Fruit fly (Drosophila melanogaster) whole organism, adult: Measurements from ENCODE around the gene CenB1A.

ENCODE experiments used
- CG11617 ChIP-seq: fragments of 200-800 bp; sonication (Bioruptor generic); optimal IDR thresholded peaks from 2 replicates; lab custom pipeline; 2017; ENCODE audit warnings: mild to moderate bottlenecking, missing biosample characterization, missing genetic modification reagents, missing genetic modification characterization
- CG12768 ChIP-seq: fragments of 200-800 bp; sonication (Bioruptor generic); optimal IDR thresholded peaks from 2 replicates; lab custom pipeline; 2017; ENCODE audit warnings: missing biosample characterization, missing genetic modification characterization, mild to moderate bottlenecking, moderate library complexity, missing genetic modification reagents
- CG14711 ChIP-seq: fragments of 200-800 bp; sonication (Bioruptor generic); optimal IDR thresholded peaks from 2 replicates; lab custom pipeline; 2018; ENCODE audit warnings: missing biosample characterization, mild to moderate bottlenecking, missing genetic modification characterization, moderate library complexity
- CG1620 ChIP-seq: fragments of 200-800 bp; sonication (Bioruptor generic); optimal IDR thresholded peaks from 2 replicates; lab custom pipeline; 2016; ENCODE audit warnings: missing biosample characterization, missing genetic modification characterization
- CG33017 ChIP-seq: fragments of 200-800 bp; sonication (Bioruptor generic); optimal IDR thresholded peaks from 2 replicates; lab custom pipeline; 2018; ENCODE audit warnings: missing biosample characterization, mild to moderate bottlenecking, missing genetic modification characterization, moderate library complexity
- CG5204 ChIP-seq: fragments of 200-800 bp; sonication (Bioruptor generic); optimal IDR thresholded peaks from 2 replicates; lab custom pipeline; 2016; ENCODE audit warnings: missing biosample characterization, missing genetic modification characterization
- CG7045 ChIP-seq: fragments of 200-800 bp; sonication (Bioruptor generic); optimal IDR thresholded peaks from 2 replicates; lab custom pipeline; 2017; ENCODE audit warnings: missing biosample characterization, mild to moderate bottlenecking, missing genetic modification characterization
- CG7101 ChIP-seq: fragments of 200-800 bp; sonication (Bioruptor generic); optimal IDR thresholded peaks from 2 replicates; lab custom pipeline; 2018; ENCODE audit warnings: missing biosample characterization, mild to moderate bottlenecking, missing genetic modification characterization, moderate library complexity
- Clk ChIP-seq: fragments of 200-800 bp; sonication (Bioruptor generic); optimal IDR thresholded peaks from 2 replicates; lab custom pipeline; 2017; ENCODE audit warnings: missing biosample characterization, missing genetic modification characterization
- Crg-1 ChIP-seq: fragments of 200-800 bp; sonication (Bioruptor generic); optimal IDR thresholded peaks from 2 replicates; lab custom pipeline; 2016; ENCODE audit warnings: missing biosample characterization, missing genetic modification characterization
- Hr96 ChIP-seq: fragments of 200-800 bp; sonication (Bioruptor generic); optimal IDR thresholded peaks from 2 replicates; lab custom pipeline; 2016; ENCODE audit warnings: missing biosample characterization, missing genetic modification characterization
- Mnt ChIP-seq: fragments of 200-800 bp; sonication (Bioruptor generic); optimal IDR thresholded peaks from 2 replicates; lab custom pipeline; 2016; ENCODE audit warnings: missing biosample characterization, mild to moderate bottlenecking, missing genetic modification characterization
- bab1 ChIP-seq: fragments of 200-800 bp; sonication (Bioruptor generic); optimal IDR thresholded peaks from 3 replicates; lab custom pipeline; 2019; ENCODE audit warnings: missing biosample characterization, mild to moderate bottlenecking, missing genetic modification characterization, moderate library complexity
- cic ChIP-seq: fragments of 200-800 bp; sonication (Bioruptor generic); optimal IDR thresholded peaks from 2 replicates; lab custom pipeline; 2017; ENCODE audit warnings: missing biosample characterization, mild to moderate bottlenecking, missing genetic modification characterization, moderate library complexity
- cnc ChIP-seq, 2 experiments: fragments of >200 bp; optimal IDR thresholded peaks; 2 replicates each; lab custom pipeline; 2017
- kay ChIP-seq: fragments of 200-800 bp; sonication (Bioruptor generic); peaks from one replicate; lab custom pipeline; 2016; ENCODE audit warnings: missing biosample characterization, missing genetic modification characterization, borderline replicate concordance
- ovo ChIP-seq: fragments of 200-800 bp; sonication (Bioruptor generic); optimal IDR thresholded peaks from 2 replicates; lab custom pipeline; 2016; ENCODE audit warnings: missing biosample characterization, missing genetic modification characterization
- pad ChIP-seq: fragments of 200-800 bp; sonication (Bioruptor generic); optimal IDR thresholded peaks from 3 replicates; lab custom pipeline; 2017; ENCODE audit warnings: missing biosample characterization, missing genetic modification characterization, mild to moderate bottlenecking, moderate library complexity, missing genetic modification reagents
- tj ChIP-seq: fragments of 200-800 bp; sonication (Bioruptor generic); optimal IDR thresholded peaks from 3 replicates; lab custom pipeline; 2017; ENCODE audit warnings: missing biosample characterization, mild to moderate bottlenecking, missing genetic modification characterization, moderate library complexity
- toe ChIP-seq: fragments of 200-800 bp; sonication (Bioruptor generic); optimal IDR thresholded peaks from 2 replicates; lab custom pipeline; 2016; ENCODE audit warnings: missing biosample characterization, missing genetic modification characterization

CenB1A gene

DNA sequence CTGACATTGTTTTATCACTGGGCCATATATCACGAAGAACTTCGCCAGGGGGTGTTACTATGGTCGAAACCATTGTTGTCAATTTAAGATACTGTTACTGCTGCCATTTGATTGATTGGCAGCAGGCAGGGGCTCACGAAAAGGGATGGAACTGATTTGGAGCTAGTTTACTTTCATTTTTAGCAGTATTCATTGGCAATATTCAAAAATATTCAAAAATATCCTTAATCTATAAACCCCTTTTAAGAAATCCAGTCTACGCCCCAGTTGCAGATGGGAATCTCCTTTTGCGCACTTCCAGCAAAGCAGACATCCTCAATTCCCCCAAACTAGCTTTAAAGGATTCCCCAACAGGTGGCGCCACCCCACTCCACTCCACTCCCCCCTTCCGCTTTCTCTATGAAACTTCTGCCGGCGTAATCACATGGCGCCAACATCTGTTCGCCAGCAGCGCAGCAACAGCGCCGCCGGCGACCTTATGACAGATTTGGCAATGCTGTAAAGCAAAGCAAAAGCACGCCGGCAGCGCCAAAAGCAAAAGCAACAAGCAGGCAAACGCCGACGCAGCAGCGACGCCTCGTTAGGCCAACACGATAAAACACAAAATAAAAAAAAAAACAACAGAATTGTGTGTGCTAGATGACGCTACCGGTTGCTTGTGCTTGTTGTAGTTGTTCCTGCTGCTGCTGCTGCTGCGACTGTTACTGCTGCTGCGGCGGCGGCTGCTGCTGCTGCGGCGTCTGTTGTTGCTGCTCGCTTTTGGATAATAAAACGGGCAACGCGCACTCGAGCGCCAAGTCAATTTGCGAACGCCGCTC lies 49.5 kb downstream of the CenB1A start, which contains the start of gene Irk1:
TSS of gene Irk1 (plus strand) at position 811 of the 818 bp plus-strand sequence.
- TF ChIP-seq tj (no peak), kay (peak; percentile 27)

DNA sequence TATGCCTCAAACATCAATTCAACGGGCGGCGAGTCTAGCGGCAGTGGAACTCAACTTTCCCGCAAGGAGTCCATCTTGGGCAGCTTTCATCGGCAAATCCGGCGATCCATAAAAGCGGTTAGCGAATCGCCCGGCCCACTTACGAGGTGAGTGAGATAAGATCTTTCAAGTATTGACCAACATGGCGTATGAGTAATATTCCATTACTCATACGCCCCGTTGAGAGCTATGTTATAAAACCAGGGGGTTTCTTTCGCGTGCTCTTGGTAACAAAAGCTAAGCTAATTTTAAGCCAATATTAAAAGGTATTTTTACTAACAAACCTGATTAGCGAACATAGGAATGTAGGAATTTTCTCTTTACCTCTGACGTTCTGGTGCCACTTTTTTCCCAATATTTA lies 52.1 kb downstream of the CenB1A start:
- TF ChIP-seq bab1 (GFP tag; lab: Kevin White, UChicago): no peak
- no peak for TF ChIP-seq pad (GFP tag; lab: Kevin White, UChicago)
- no peak for TF ChIP-seq CG5204 (GFP tag; lab: Kevin White, UChicago)
- TF ChIP-seq CG33017 (tag; lab: Kevin White, UChicago): no peak
- no peak for TF ChIP-seq CG7101
- TF ChIP-seq tj: no peak

DNA sequence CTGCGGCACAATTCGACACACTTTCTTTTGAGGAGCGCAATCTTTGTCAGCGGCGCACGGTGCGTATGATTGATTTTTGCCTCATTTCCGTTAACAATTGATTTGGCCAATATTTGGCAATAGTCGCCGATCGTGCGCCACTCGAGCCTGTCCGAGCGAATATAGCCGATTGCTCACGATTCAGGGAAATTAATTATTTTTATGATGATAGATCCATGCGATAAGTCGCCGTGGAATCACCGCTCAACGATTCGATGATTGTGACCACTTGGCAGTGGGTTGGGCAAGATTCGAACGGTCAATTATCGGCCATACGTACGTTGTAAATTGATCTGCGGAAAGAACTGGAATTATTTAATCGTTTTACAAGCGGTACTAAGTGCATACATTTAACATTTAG lies 53.7 kb downstream of the CenB1A start:
- TF ChIP-seq tj: no peak
- TF ChIP-seq CG11617 (GFP tag; lab: Kevin White, UChicago): no peak
- TF ChIP-seq cic: no peak
- no peak for TF ChIP-seq CG1620
- TF ChIP-seq toe: no peak
- TF ChIP-seq CG33017 (tag; lab: Kevin White, UChicago): no peak
- no peak for TF ChIP-seq CG7101
- TF ChIP-seq cnc (optimal IDR thresholded peaks at IDR 0.05; lab: Kevin White, UChicago): no peak
- TF ChIP-seq CG12768 (GFP tag; lab: Kevin White, UChicago): no peak
- TF ChIP-seq kay: no peak
- no peak for TF ChIP-seq CG5204 (GFP tag; lab: Kevin White, UChicago)
- TF ChIP-seq pad (GFP tag; lab: Kevin White, UChicago): no peak
- no peak for TF ChIP-seq Crg-1
- TF ChIP-seq ovo (GFP tag; lab: Kevin White, UChicago): no peak
- no peak for TF ChIP-seq bab1 (GFP tag; lab: Kevin White, UChicago)
- no peak for TF ChIP-seq Hr96 (GFP tag; lab: Kevin White, UChicago)

DNA sequence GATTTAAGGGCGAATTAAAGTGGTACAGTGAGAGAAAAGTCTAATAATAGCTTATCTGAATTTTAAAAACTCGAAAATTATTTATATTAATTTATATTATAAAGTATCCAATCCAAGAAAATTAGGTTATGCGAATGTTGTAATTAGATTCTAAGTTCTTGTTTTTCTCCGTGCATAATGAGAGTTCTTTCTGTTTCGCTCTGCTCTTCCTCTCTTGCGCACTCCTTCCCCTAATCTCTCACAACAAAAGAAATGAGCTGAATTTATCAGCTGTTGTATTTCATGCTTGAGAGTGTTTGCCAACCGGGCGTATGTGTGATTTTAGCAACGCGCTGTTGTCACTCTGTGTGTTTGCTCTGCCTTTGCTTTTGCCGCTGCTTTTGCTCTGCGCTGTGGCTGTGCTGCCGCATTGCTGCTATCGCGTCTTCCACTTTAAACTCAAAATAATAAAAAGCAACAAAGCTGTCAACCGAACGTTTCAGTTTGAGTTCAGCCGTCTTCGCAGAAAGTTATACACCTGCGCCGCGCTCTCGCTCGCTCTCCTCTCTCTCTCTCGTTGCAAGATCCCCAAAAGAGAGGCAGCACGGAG lies 55.3 kb downstream of the CenB1A start, which contains the start of gene CG46310:
TSS of gene CG46310 (plus strand) at position 481 of the 589 bp plus-strand sequence.
- TF ChIP-seq CG12768 (GFP tag; lab: Kevin White, UChicago): peak; percentile 74
- no peak for TF ChIP-seq CG1620
- peak; percentile 14 for TF ChIP-seq tj
- peak; percentile 50 for TF ChIP-seq CG14711 (tag; lab: Kevin White, UChicago)
- peak; percentile 15 for TF ChIP-seq ovo (GFP tag; lab: Kevin White, UChicago)
- peak; percentile 79 for TF ChIP-seq CG33017 (tag; lab: Kevin White, UChicago)
- TF ChIP-seq Mnt (GFP tag; lab: Kevin White, UChicago): peak; percentile 48
- TF ChIP-seq Clk (GFP tag; lab: Kevin White, UChicago): peak; percentile 20
- TF ChIP-seq toe: no peak
- TF ChIP-seq pad (GFP tag; lab: Kevin White, UChicago): peak; percentile 58
- peak; percentile 51 for TF ChIP-seq Hr96 (GFP tag; lab: Kevin White, UChicago)
- TF ChIP-seq cic: peak; percentile 83
- TF ChIP-seq kay: no peak
- TF ChIP-seq CG11617 (GFP tag; lab: Kevin White, UChicago): peak; percentile 74
- peak; percentile 22 for TF ChIP-seq bab1 (GFP tag; lab: Kevin White, UChicago)
- peak; percentile 87 for TF ChIP-seq CG7101
- no peak for TF ChIP-seq CG5204 (GFP tag; lab: Kevin White, UChicago)
- TF ChIP-seq Crg-1: peak; percentile 60
- TF ChIP-seq cnc (optimal IDR thresholded peaks at IDR 0.05; lab: Kevin White, UChicago): no peak
- TF ChIP-seq CG7045 (GFP tag; lab: Kevin White, UChicago): peak; percentile 44
